Worm (Caenorhabditis elegans): Measurements from ENCODE around the gene T16G1.13.

T16G1.13 gene

DNA sequence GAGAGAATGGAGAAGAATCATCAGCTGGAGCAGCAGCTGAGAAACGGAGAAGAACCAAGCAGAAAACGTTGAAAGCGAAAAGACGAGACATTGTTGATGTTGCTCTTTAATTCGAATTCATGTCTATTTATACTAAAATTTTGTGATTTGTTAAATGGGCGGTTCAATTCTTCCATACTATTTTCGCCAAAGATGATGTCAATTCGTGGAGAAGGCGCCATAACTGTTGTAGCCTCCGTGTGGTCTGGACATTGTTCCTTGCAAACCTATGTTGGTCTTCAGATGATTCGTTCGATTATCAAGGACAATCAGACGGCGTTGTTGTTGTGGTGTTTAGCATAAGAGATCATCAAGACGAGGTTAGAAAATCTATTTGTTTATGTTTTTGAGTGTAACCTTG is 47.7 kb downstream of the T16G1.13 start, which contains the start of gene far-3:
far-3 (minus strand) TSS at position 101 of the 400 bp plus-strand sequence.
- TF ChIP-seq mls-2 (tag; optimal IDR thresholded peaks at IDR 0.05) (no peak), nhr-237 (tag; optimal IDR thresholded peaks at IDR 0.05) (no peak), bed-3 (GFP tag; optimal IDR thresholded peaks at IDR 0.05) (no peak), unc-62 (GFP tag; optimal IDR thresholded peaks at IDR 0.05) (no peak), unc-120 (tag; optimal IDR thresholded peaks at IDR 0.05; ENCODE audit: poor library complexity, severe bottlenecking) (no peak), flh-1 (GFP tag; optimal IDR thresholded peaks at IDR 0.05) (no peak), zip-8 (tag; optimal IDR thresholded peaks at IDR 0.05) (no peak), sem-2 (GFP tag; optimal IDR thresholded peaks at IDR 0.05) (no peak), hlh-1 (tag; optimal IDR thresholded peaks at IDR 0.05) (no peak), snpc-4 (tag; optimal IDR thresholded peaks at IDR 0.05) (no peak)

ce11 chrV:12999559-12999958 is 49.9 kb downstream of the T16G1.13 start, which contains the start of gene far-4:
Gene far-4 (minus strand): TSS chrV:12999659.
- TF ChIP-seq lsy-2 (tag; optimal IDR thresholded peaks at IDR 0.05): no peak
- TF ChIP-seq M03D4.4 (tag; optimal IDR thresholded peaks at IDR 0.05): no peak
- no peak for TF ChIP-seq ceh-83 (GFP tag; optimal IDR thresholded peaks at IDR 0.05)
- TF ChIP-seq nhr-2 (tag; optimal IDR thresholded peaks at IDR 0.05): no peak
- TF ChIP-seq nhr-12 (tag; optimal IDR thresholded peaks at IDR 0.05): no peak
- TF ChIP-seq hlh-1 (tag; optimal IDR thresholded peaks at IDR 0.05): no peak
- TF ChIP-seq sptf-1 (tag; optimal IDR thresholded peaks at IDR 0.05): no peak
- no peak for TF ChIP-seq unc-62 (GFP tag; optimal IDR thresholded peaks at IDR 0.05)
- TF ChIP-seq unc-120 (tag; optimal IDR thresholded peaks at IDR 0.05; ENCODE audit: poor library complexity, severe bottlenecking): no peak
- TF ChIP-seq lin-32 (GFP tag; optimal IDR thresholded peaks at IDR 0.05): no peak
- no peak for TF ChIP-seq cnd-1 (tag; optimal IDR thresholded peaks at IDR 0.05)
- TF ChIP-seq ceh-43 (GFP tag; optimal IDR thresholded peaks at IDR 0.05): no peak
- no peak for TF ChIP-seq snpc-4 (tag; optimal IDR thresholded peaks at IDR 0.05)
- no peak for TF ChIP-seq flh-1 (GFP tag; optimal IDR thresholded peaks at IDR 0.05)
- no peak for TF ChIP-seq ztf-11 (tag; optimal IDR thresholded peaks at IDR 0.05)
- TF ChIP-seq elt-1 (tag; optimal IDR thresholded peaks at IDR 0.05; ENCODE audit: borderline replicate concordance, insufficient read depth): no peak
- TF ChIP-seq zip-8 (tag; optimal IDR thresholded peaks at IDR 0.05): no peak
